Worm (Caenorhabditis elegans) whole organism, L1 larva: ENCODE measurements around the gene F18C5.5.

ENCODE experiments used
- F16B12.6 ChIP-seq: fragments of 150-350 bp; optimal IDR thresholded peaks from 2 replicates; lab custom pipeline; 2014; ENCODE audit warnings: missing biosample characterization, missing genetic modification characterization
- Y116A8C.19 ChIP-seq: sonication (generic microtip); optimal IDR thresholded peaks from 2 replicates; lab custom pipeline; 2016; ENCODE audit warnings: missing compliant biosample characterization, missing genetic modification characterization, borderline replicate concordance
- ama-1 ChIP-seq: fragments of 150-350 bp; optimal IDR thresholded peaks from 2 replicates; lab custom pipeline; 2014
- ceh-63 ChIP-seq: fragments of 200-800 bp; sonication (Bioruptor generic); optimal IDR thresholded peaks from 2 replicates; lab custom pipeline; 2018; ENCODE audit warnings: mild to moderate bottlenecking, missing genetic modification characterization, missing compliant biosample characterization
- ceh-8 ChIP-seq: fragments of 200-800 bp; sonication (Bioruptor generic); optimal IDR thresholded peaks from 2 replicates; lab custom pipeline; 2018; ENCODE audit warnings: mild to moderate bottlenecking, missing genetic modification characterization, moderate library complexity, missing compliant biosample characterization
- ceh-82 ChIP-seq, 3 experiments: fragments of 150-350 bp in 1 of 3; sonication (generic microtip) in 2 of 3; optimal IDR thresholded peaks; 2 replicates each; lab custom pipeline; 2014 to 2017; ENCODE audit warnings: missing biosample characterization in 3 of 3, missing genetic modification characterization in 3 of 3
- ceh-90 ChIP-seq: sonication (generic microtip); optimal IDR thresholded peaks from 2 replicates; lab custom pipeline; 2016; ENCODE audit warnings: missing genetic modification characterization, missing compliant biosample characterization
- ces-1 ChIP-seq: fragments of 150-350 bp; optimal IDR thresholded peaks from 2 replicates; lab custom pipeline; 2014; ENCODE audit warnings: missing biosample characterization, missing genetic modification reagents, missing genetic modification characterization
- dpl-1 ChIP-seq, 3 experiments: fragments of 150-350 bp in 2 of 3; sonication (generic microtip) in 1 of 3; optimal IDR thresholded peaks; 2 replicates each; lab custom pipeline; 2014 to 2017; ENCODE audit warnings: missing biosample characterization in 3 of 3, missing genetic modification characterization in 3 of 3, missing genetic modification reagents in 3 of 3
- efl-1 ChIP-seq, 4 experiments: fragments of 150-350 bp; optimal IDR thresholded peaks in 3 of 4; peaks in 1 of 4; 1 replicate in 1 of 4; 2 replicates in 3 of 4; lab custom pipeline; 2014; ENCODE audit warnings: missing biosample characterization in 2 of 4, missing genetic modification characterization in 2 of 4, missing genetic modification reagents in 2 of 4
- efl-3 ChIP-seq: fragments of 200-800 bp; sonication (Bioruptor generic); optimal IDR thresholded peaks from 2 replicates; lab custom pipeline; 2018; ENCODE audit warnings: mild to moderate bottlenecking, missing genetic modification characterization, missing compliant biosample characterization
- egl-27 ChIP-seq, 2 experiments: fragments of 150-350 bp in 1 of 2; sonication (generic microtip); optimal IDR thresholded peaks; 3 replicates each; lab custom pipeline; 2017 to 2018; ENCODE audit warnings: missing biosample characterization in 2 of 2, missing genetic modification characterization in 2 of 2, missing genetic modification reagents in 2 of 2
- ets-5 ChIP-seq: fragments of 200-800 bp; sonication (Bioruptor generic); IDR thresholded peaks from 2 replicates; pipeline ENCODE4 v1.3.6; 2022; ENCODE audit warnings: missing genetic modification characterization, missing compliant biosample characterization
- fkh-10 ChIP-seq: sonication (generic microtip); optimal IDR thresholded peaks from 2 replicates; lab custom pipeline; 2017; ENCODE audit warnings: missing biosample characterization, missing genetic modification reagents, missing genetic modification characterization
- fkh-8 ChIP-seq: sonication (generic microtip); optimal IDR thresholded peaks from 2 replicates; lab custom pipeline; 2016; ENCODE audit warnings: mild to moderate bottlenecking, missing genetic modification characterization, missing compliant biosample characterization
- fos-1 ChIP-seq: fragments of 150-350 bp; optimal IDR thresholded peaks from 2 replicates; lab custom pipeline; 2014; ENCODE audit warnings: missing biosample characterization, missing genetic modification characterization
- grh-1 ChIP-seq: fragments of 200-800 bp; sonication (Bioruptor generic); IDR thresholded peaks from 2 replicates; pipeline ENCODE4 v1.3.6; 2022; ENCODE audit warnings: missing genetic modification reagents, missing genetic modification characterization, missing compliant biosample characterization
- hlh-4 ChIP-seq: sonication (generic microtip); optimal IDR thresholded peaks from 2 replicates; lab custom pipeline; 2016; ENCODE audit warnings: mild to moderate bottlenecking, missing genetic modification characterization, missing compliant biosample characterization
- hpl-2 ChIP-seq: fragments of 150-350 bp; optimal IDR thresholded peaks from 2 replicates; lab custom pipeline; 2014; ENCODE audit warnings: missing biosample characterization, missing genetic modification reagents, missing genetic modification characterization
- lin-35 ChIP-seq, 2 experiments: fragments of 150-350 bp; optimal IDR thresholded peaks; 2 replicates each; lab custom pipeline; 2014; ENCODE audit warnings: missing biosample characterization in 2 of 2, missing genetic modification characterization in 2 of 2, missing genetic modification reagents in 2 of 2
- mdl-1 ChIP-seq, 2 experiments: fragments of 150-350 bp; optimal IDR thresholded peaks; 2 replicates each; lab custom pipeline; 2014 to 2017; ENCODE audit warnings: missing biosample characterization in 2 of 2, missing genetic modification characterization in 2 of 2, inconsistent platforms in 1 of 2
- mef-2 ChIP-seq: fragments of 150-350 bp; optimal IDR thresholded peaks from 2 replicates; lab custom pipeline; 2014; ENCODE audit warnings: missing biosample characterization, missing genetic modification characterization
- mep-1 ChIP-seq: fragments of 150-350 bp; optimal IDR thresholded peaks from 2 replicates; lab custom pipeline; 2014; ENCODE audit warnings: missing biosample characterization, missing genetic modification characterization
- nhr-11 ChIP-seq: fragments of 150-350 bp; optimal IDR thresholded peaks from 2 replicates; lab custom pipeline; 2014; ENCODE audit warnings: missing biosample characterization, missing genetic modification characterization
- nhr-19 ChIP-seq: fragments of 200-800 bp; sonication (Bioruptor generic); conservative IDR thresholded peaks from 2 replicates; pipeline ENCODE4 v1.3.6; 2022; ENCODE audit warnings: missing genetic modification characterization, missing compliant biosample characterization
- nhr-20 ChIP-seq: sonication (generic microtip); optimal IDR thresholded peaks from 2 replicates; lab custom pipeline; 2016; ENCODE audit warnings: mild to moderate bottlenecking, missing genetic modification characterization, missing compliant biosample characterization
- nhr-237 ChIP-seq: fragments of 150-350 bp; optimal IDR thresholded peaks from 2 replicates; lab custom pipeline; 2014; ENCODE audit warnings: missing biosample characterization, missing genetic modification characterization
- nhr-28 ChIP-seq: fragments of 150-350 bp; optimal IDR thresholded peaks from 2 replicates; lab custom pipeline; 2014; ENCODE audit warnings: missing biosample characterization, missing genetic modification characterization
- nhr-47 ChIP-seq: sonication (generic microtip); optimal IDR thresholded peaks from 2 replicates; lab custom pipeline; 2016; ENCODE audit warnings: mild to moderate bottlenecking, missing genetic modification characterization, moderate library complexity, missing compliant biosample characterization
- nhr-76 ChIP-seq: sonication (generic microtip); optimal IDR thresholded peaks from 2 replicates; lab custom pipeline; 2017; ENCODE audit warnings: missing biosample characterization, missing genetic modification characterization
- nhr-77 ChIP-seq: fragments of 150-350 bp; optimal IDR thresholded peaks from 2 replicates; lab custom pipeline; 2014; ENCODE audit warnings: missing biosample characterization, missing genetic modification characterization
- nhr-84 ChIP-seq: sonication (generic microtip); optimal IDR thresholded peaks from 2 replicates; lab custom pipeline; 2017; ENCODE audit warnings: missing biosample characterization, missing genetic modification characterization
- pax-3 ChIP-seq: fragments of 200-800 bp; sonication (Bioruptor generic); optimal IDR thresholded peaks from 2 replicates; lab custom pipeline; 2018; ENCODE audit warnings: mild to moderate bottlenecking, missing genetic modification characterization, moderate library complexity, missing compliant biosample characterization
- pqm-1 ChIP-seq: sonication (generic microtip); optimal IDR thresholded peaks from 3 replicates; lab custom pipeline; 2017; ENCODE audit warnings: missing biosample characterization, missing genetic modification characterization
- rnt-1 ChIP-seq: sonication (generic microtip); optimal IDR thresholded peaks from 2 replicates; lab custom pipeline; 2016; ENCODE audit warnings: mild to moderate bottlenecking, missing genetic modification characterization, moderate library complexity, missing compliant biosample characterization
- skn-1 ChIP-seq: fragments of 150-350 bp; optimal IDR thresholded peaks from 2 replicates; lab custom pipeline; 2014; ENCODE audit warnings: missing biosample characterization, missing genetic modification characterization
- snpc-4 ChIP-seq: fragments of 150-350 bp; optimal IDR thresholded peaks from 2 replicates; lab custom pipeline; 2014; ENCODE audit warnings: missing biosample characterization, missing genetic modification characterization
- sox-4 ChIP-seq: sonication (generic microtip); optimal IDR thresholded peaks from 2 replicates; lab custom pipeline; 2016; ENCODE audit warnings: missing genetic modification characterization, missing compliant biosample characterization
- sup-37 ChIP-seq: fragments of 200-800 bp; sonication (Bioruptor generic); optimal IDR thresholded peaks from 2 replicates; lab custom pipeline; 2018; ENCODE audit warnings: mild to moderate bottlenecking, missing genetic modification characterization, missing compliant biosample characterization
- tlp-1 ChIP-seq: fragments of 150-350 bp; optimal IDR thresholded peaks from 2 replicates; lab custom pipeline; 2014; ENCODE audit warnings: missing biosample characterization, missing genetic modification characterization
- unc-130 ChIP-seq: fragments of 150-350 bp; optimal IDR thresholded peaks from 2 replicates; lab custom pipeline; 2017; ENCODE audit warnings: missing biosample characterization, missing genetic modification characterization, inconsistent platforms
- unc-30 ChIP-seq: sonication (generic microtip); optimal IDR thresholded peaks from 2 replicates; lab custom pipeline; 2017; ENCODE audit warnings: missing biosample characterization, missing genetic modification characterization
- unc-62 ChIP-seq: fragments of 150-350 bp; optimal IDR thresholded peaks from 2 replicates; lab custom pipeline; 2014; ENCODE audit warnings: missing biosample characterization, missing genetic modification reagents, missing genetic modification characterization
- unc-86 ChIP-seq: sonication (generic microtip); optimal IDR thresholded peaks from 2 replicates; lab custom pipeline; 2016; ENCODE audit warnings: missing genetic modification characterization, missing compliant biosample characterization
- unc-98 ChIP-seq: fragments of 200-800 bp; sonication (Bioruptor generic); IDR thresholded peaks from 2 replicates; pipeline ENCODE4 v1.3.6; 2022; ENCODE audit warnings: missing genetic modification characterization, missing compliant biosample characterization
- zag-1 ChIP-seq: fragments of 150-350 bp; optimal IDR thresholded peaks from 2 replicates; lab custom pipeline; 2014; ENCODE audit warnings: missing biosample characterization, missing genetic modification characterization
- zip-4 ChIP-seq: fragments of 200-800 bp; sonication (Bioruptor generic); optimal IDR thresholded peaks from 2 replicates; lab custom pipeline; 2018; ENCODE audit warnings: mild to moderate bottlenecking, missing genetic modification characterization, moderate library complexity, missing compliant biosample characterization
- ztf-11 ChIP-seq, 2 experiments: sonication (generic microtip); optimal IDR thresholded peaks; 2 replicates each; lab custom pipeline; 2016 to 2017; ENCODE audit warnings: missing genetic modification characterization in 2 of 2, missing biosample characterization in 1 of 2, missing compliant biosample characterization in 1 of 2

The F18C5.5 gene

DNA sequence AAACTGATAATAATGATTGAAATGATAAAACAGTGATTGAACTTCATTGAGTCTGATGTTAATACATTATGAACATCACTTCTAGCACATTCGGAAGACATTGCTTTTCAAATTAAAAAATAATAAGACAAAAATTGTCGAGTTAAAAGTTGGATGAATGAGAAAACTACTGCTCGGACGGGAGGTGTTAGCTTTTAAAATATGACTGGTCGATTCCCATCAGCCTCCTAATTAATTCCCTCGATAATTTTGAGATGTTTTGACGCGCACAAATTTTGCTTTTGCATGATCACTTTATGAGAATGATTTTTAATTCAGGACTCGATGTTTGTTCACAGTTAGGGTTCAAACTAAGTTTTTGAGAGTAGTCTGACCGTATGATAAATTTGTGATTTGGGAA is 7.1 kb upstream of the F18C5.5 start, which contains the start of gene sra-28:
Gene sra-28 (minus strand): TSS at position 101 of the 400 bp plus-strand sequence.
- no peak for TF ChIP-seq pax-3 (tag; lab: Kevin White, UChicago)
- TF ChIP-seq egl-27 (tag; optimal IDR thresholded peaks at IDR 0.05; lab: Kevin White, UChicago): no peak
- TF ChIP-seq skn-1 (tag; lab: Kevin White, UChicago): no peak

DNA sequence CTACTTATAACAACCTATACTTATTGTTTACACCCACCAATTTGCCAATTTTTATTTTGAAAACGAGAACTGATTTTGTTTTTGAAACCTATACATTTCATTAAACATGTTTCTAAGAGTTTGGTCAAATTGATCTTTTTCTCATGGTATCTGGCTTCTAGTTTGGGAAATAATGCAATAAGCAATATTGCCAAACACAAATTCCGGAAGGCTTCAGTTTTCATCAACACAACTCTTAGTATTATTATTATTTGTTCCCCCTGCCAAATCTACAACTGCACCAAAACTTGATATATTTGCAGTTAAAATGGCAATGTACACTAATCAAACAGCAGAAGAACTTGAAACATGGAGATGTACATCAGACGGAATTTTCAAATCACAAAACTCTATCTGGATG is 2.2 kb upstream of the F18C5.5 start, which contains the start of gene sra-27:
Gene sra-27 (plus strand): TSS at position 301 of the 400 bp plus-strand sequence.
- no peak for TF ChIP-seq mep-1 (tag; lab: Kevin White, UChicago)
- no peak for TF ChIP-seq fkh-10 (GFP tag; lab: Kevin White, UChicago)
- TF ChIP-seq ces-1 (GFP tag; lab: Kevin White, UChicago): no peak
- no peak for TF ChIP-seq unc-130 (tag; lab: Kevin White, UChicago)
- TF ChIP-seq zag-1 (tag; lab: Kevin White, UChicago): no peak
- TF ChIP-seq nhr-47 (tag; lab: Kevin White, UChicago): no peak

DNA sequence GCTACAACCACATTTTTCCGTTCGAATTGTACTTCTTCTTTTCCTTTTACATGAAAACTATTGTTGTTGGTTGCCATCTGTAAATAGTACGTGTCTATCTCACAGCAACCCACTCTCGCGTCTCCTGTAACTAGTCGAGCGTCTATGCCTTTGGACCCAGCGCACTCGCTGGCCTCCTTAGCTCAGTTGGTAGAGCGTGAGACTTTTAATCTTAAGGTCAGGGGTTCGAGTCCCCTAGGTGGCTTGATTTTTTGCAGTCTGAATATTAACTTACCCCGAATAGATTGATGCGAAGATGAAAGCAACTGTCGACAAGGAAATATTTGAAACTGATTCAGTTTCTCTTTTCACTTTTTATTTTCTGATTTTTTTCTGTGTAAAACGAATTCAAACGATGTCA is 1.5 kb downstream of the F18C5.5 start, which contains the start of gene mpz-3:
Gene mpz-3 (minus strand): TSS at position 320 of the 400 bp plus-strand sequence.
- TF ChIP-seq efl-3 (GFP tag; lab: Kevin White, UChicago) (no peak), unc-98 (GFP tag; lab: Robert Waterston, UW) (no peak), sup-37 (GFP tag; lab: Kevin White, UChicago) (no peak), ztf-11 (tag; optimal IDR thresholded peaks at IDR 0.05; lab: Kevin White, UChicago) (no peak), fos-1 (tag; lab: Kevin White, UChicago) (no peak), tlp-1 (tag; lab: Kevin White, UChicago) (no peak), zip-4 (no peak), nhr-84 (tag; lab: Kevin White, UChicago) (no peak), efl-1 (optimal IDR thresholded peaks at IDR 0.05; lab: Kevin White, UChicago) (peak; percentile 20 to 38), efl-1 (GFP tag; optimal IDR thresholded peaks at IDR 0.05 in 1 of 2; lab: Kevin White, UChicago) (peak in 1 of 2 experiments; percentile 94), unc-62 (GFP tag; lab: Kevin White, UChicago) (no peak), mdl-1 (tag; optimal IDR thresholded peaks at IDR 0.05; lab: Kevin White, UChicago) (peak in 1 of 2 experiments; percentile 12), nhr-237 (no peak), ceh-63 (no peak), unc-86 (no peak), zag-1 (tag; lab: Kevin White, UChicago) (no peak), Y116A8C.19 (no peak), F16B12.6 (tag; lab: Kevin White, UChicago) (no peak), hlh-4 (tag; lab: Kevin White, UChicago) (no peak), nhr-20 (tag; lab: Kevin White, UChicago) (peak; percentile 51), ets-5 (GFP tag; lab: Robert Waterston, UW) (no peak), pax-3 (tag; lab: Kevin White, UChicago) (no peak), mef-2 (tag; lab: Kevin White, UChicago) (no peak), snpc-4 (tag; lab: Kevin White, UChicago) (no peak), grh-1 (no peak), nhr-76 (tag; lab: Kevin White, UChicago) (no peak), dpl-1 (GFP tag; optimal IDR thresholded peaks at IDR 0.05; lab: Kevin White, UChicago) (peak in 2 of 3 experiments; percentile 17 to 25), ceh-90 (tag; lab: Kevin White, UChicago) (no peak), sox-4 (tag; lab: Kevin White, UChicago) (no peak), unc-30 (tag; lab: Kevin White, UChicago) (no peak), ceh-82 (tag; optimal IDR thresholded peaks at IDR 0.05; lab: Kevin White, UChicago) (peak in 2 of 3 experiments; percentile 17 to 49), nhr-11 (tag; lab: Kevin White, UChicago) (no peak), fkh-8 (tag; lab: Kevin White, UChicago) (no peak), nhr-19 (GFP tag; lab: Robert Waterston, UW) (peak; percentile 58), pqm-1 (no peak), ceh-8 (GFP tag; lab: Kevin White, UChicago) (no peak), nhr-47 (tag; lab: Kevin White, UChicago) (peak; percentile 46), fkh-10 (GFP tag; lab: Kevin White, UChicago) (peak; percentile 24), lin-35 (GFP tag; optimal IDR thresholded peaks at IDR 0.05; lab: Kevin White, UChicago) (peak; percentile 22 to 59), rnt-1 (tag; lab: Kevin White, UChicago) (peak; percentile 56), nhr-77 (peak; percentile 31), nhr-28 (tag; lab: Kevin White, UChicago) (no peak), ama-1 (lab: Kevin White, UChicago) (no peak), hpl-2 (GFP tag; lab: Kevin White, UChicago) (no peak)
